Worm (Caenorhabditis elegans) whole organism, L4 larva: ENCODE measurements around the gene R186.8.
A peak's percentile ranks its signal among the peaks of the same experiment; 100 is the strongest.

Source experiments
- F26F4.8 ChIP-seq: fragments of 200-800 bp; sonication (Bioruptor generic); conservative IDR thresholded peaks from 2 replicates; pipeline ENCODE4 v1.3.6; 2022; ENCODE audit warnings: missing genetic modification characterization, missing compliant biosample characterization
- F37D6.2 ChIP-seq: sonication (generic microtip); optimal IDR thresholded peaks from 2 replicates; lab custom pipeline; 2016; ENCODE audit warnings: mild to moderate bottlenecking, missing genetic modification characterization, missing compliant biosample characterization
- F44E2.7 ChIP-seq: fragments of 200-800 bp; sonication (Bioruptor generic); IDR thresholded peaks from 2 replicates; pipeline ENCODE4 v2.1.2; 2022; ENCODE audit warnings: missing genetic modification characterization, missing compliant biosample characterization
- F49E8.2 ChIP-seq: sonication (generic microtip); optimal IDR thresholded peaks from 2 replicates; lab custom pipeline; 2016; ENCODE audit warnings: missing compliant biosample characterization, mild to moderate bottlenecking, missing genetic modification characterization, borderline replicate concordance
- R02D3.7 ChIP-seq: fragments of 150-350 bp; sonication (generic microtip); optimal IDR thresholded peaks from 3 replicates; lab custom pipeline; 2014; ENCODE audit warnings: missing biosample characterization, missing genetic modification characterization
- Y48G9A.11 ChIP-seq: fragments of 200-800 bp; sonication (Bioruptor generic); IDR thresholded peaks from 2 replicates; pipeline ENCODE4 v1.3.6; 2022; ENCODE audit warnings: missing genetic modification reagents, missing genetic modification characterization, missing compliant biosample characterization
- Y5F2A.4 ChIP-seq: fragments of 200-800 bp; sonication (Bioruptor generic); optimal IDR thresholded peaks from 2 replicates; lab custom pipeline; 2018; ENCODE audit warnings: mild to moderate bottlenecking, missing genetic modification characterization, missing compliant biosample characterization
- arid-1 ChIP-seq: fragments of 200-800 bp; sonication (Bioruptor generic); conservative IDR thresholded peaks from 2 replicates; pipeline ENCODE4 v1.3.6; 2022; ENCODE audit warnings: missing genetic modification reagents, missing genetic modification characterization, missing compliant biosample characterization
- attf-4 ChIP-seq: sonication (generic microtip); optimal IDR thresholded peaks from 3 replicates; lab custom pipeline; 2017; ENCODE audit warnings: missing biosample characterization, missing genetic modification characterization
- ceh-44 ChIP-seq: fragments of 200-800 bp; sonication (Bioruptor generic); IDR thresholded peaks from 2 replicates; pipeline ENCODE4 v1.3.6; 2022; ENCODE audit warnings: missing genetic modification reagents, missing genetic modification characterization, missing compliant biosample characterization
- ceh-62 ChIP-seq: sonication (generic microtip); optimal IDR thresholded peaks from 2 replicates; lab custom pipeline; 2017; ENCODE audit warnings: missing biosample characterization, missing genetic modification characterization
- ceh-82 ChIP-seq: sonication (generic microtip); optimal IDR thresholded peaks from 2 replicates; lab custom pipeline; 2017; ENCODE audit warnings: missing biosample characterization, missing genetic modification characterization
- ces-1 ChIP-seq: fragments of 150-350 bp; sonication (generic microtip); optimal IDR thresholded peaks from 4 replicates; lab custom pipeline; 2014; ENCODE audit warnings: missing biosample characterization, missing genetic modification reagents, missing genetic modification characterization
- cey-2 ChIP-seq: sonication (generic microtip); optimal IDR thresholded peaks from 3 replicates; lab custom pipeline; 2017; ENCODE audit warnings: missing genetic modification characterization, mild to moderate bottlenecking, missing compliant biosample characterization, antibody characterized with exemption, borderline replicate concordance; ENCODE audit not compliant: insufficient read depth
- ctbp-1 ChIP-seq: fragments of 200-800 bp; sonication (Bioruptor generic); IDR thresholded peaks from 2 replicates; pipeline ENCODE4 v1.3.6; 2022; ENCODE audit warnings: missing genetic modification reagents, missing genetic modification characterization, missing compliant biosample characterization
- daf-19 ChIP-seq: fragments of 200-800 bp; sonication (Bioruptor generic); conservative IDR thresholded peaks from 2 replicates; pipeline ENCODE4 v1.3.6; 2022; ENCODE audit warnings: missing genetic modification characterization, missing compliant biosample characterization
- dmd-9 ChIP-seq: fragments of 200-800 bp; sonication (Bioruptor generic); IDR thresholded peaks from 2 replicates; pipeline ENCODE4 v1.3.6; 2022; ENCODE audit warnings: missing genetic modification reagents, missing genetic modification characterization, missing compliant biosample characterization
- duxl-1 ChIP-seq: sonication (generic microtip); optimal IDR thresholded peaks from 2 replicates; lab custom pipeline; 2016; ENCODE audit warnings: mild to moderate bottlenecking, missing genetic modification characterization, moderate library complexity, missing compliant biosample characterization; ENCODE audit not compliant: poor library complexity
- fkh-10 ChIP-seq: fragments of 150-350 bp; optimal IDR thresholded peaks from 2 replicates; lab custom pipeline; 2014; ENCODE audit warnings: missing biosample characterization, missing genetic modification reagents, missing genetic modification characterization
- fos-1 ChIP-seq: fragments of 150-350 bp; optimal IDR thresholded peaks from 2 replicates; lab custom pipeline; 2014; ENCODE audit warnings: missing biosample characterization, missing genetic modification characterization
- gei-8 ChIP-seq: fragments of 200-800 bp; sonication (Bioruptor generic); optimal IDR thresholded peaks from 2 replicates; lab custom pipeline; 2018; ENCODE audit warnings: mild to moderate bottlenecking, missing genetic modification characterization, missing compliant biosample characterization
- hif-1 ChIP-seq, 2 experiments: sonication (generic microtip); optimal IDR thresholded peaks; 2 replicates each; lab custom pipeline; 2016 to 2017; ENCODE audit warnings: missing compliant biosample characterization in 2 of 2, missing genetic modification characterization in 2 of 2, missing genetic modification reagents in 2 of 2, missing genotype in 2 of 2, mild to moderate bottlenecking in 1 of 2
- jun-1 ChIP-seq: fragments of 150-350 bp; optimal IDR thresholded peaks from 2 replicates; lab custom pipeline; 2014; ENCODE audit warnings: missing biosample characterization, missing genetic modification reagents, missing genetic modification characterization
- lim-7 ChIP-seq: fragments of 200-800 bp; sonication (Bioruptor generic); IDR thresholded peaks from 2 replicates; pipeline ENCODE4 v1.3.6; 2022; ENCODE audit warnings: missing genetic modification characterization, missing compliant biosample characterization
- lin-15B ChIP-seq: fragments of 150-350 bp; sonication (generic microtip); optimal IDR thresholded peaks from 3 replicates; lab custom pipeline; 2014; ENCODE audit warnings: missing biosample characterization, missing genetic modification characterization
- lin-29 ChIP-seq: fragments of 200-800 bp; sonication (Bioruptor generic); IDR thresholded peaks from 2 replicates; pipeline ENCODE4 v1.3.6; 2022; ENCODE audit warnings: missing genetic modification reagents, missing genetic modification characterization, missing compliant biosample characterization
- lin-38 ChIP-seq: fragments of 200-800 bp; sonication (Bioruptor generic); IDR thresholded peaks from 2 replicates; pipeline ENCODE4 v1.3.6; 2022; ENCODE audit warnings: missing genetic modification reagents, missing genetic modification characterization, missing compliant biosample characterization
- lin-39 ChIP-seq: fragments of 150-350 bp; optimal IDR thresholded peaks from 2 replicates; lab custom pipeline; 2014; ENCODE audit warnings: missing biosample characterization, missing genetic modification reagents, missing genetic modification characterization
- lsy-2 ChIP-seq, 2 experiments: fragments of 150-350 bp in 1 of 2; sonication (generic microtip) in 1 of 2; optimal IDR thresholded peaks; 2 replicates each; lab custom pipeline; 2014 to 2017; ENCODE audit warnings: missing biosample characterization in 2 of 2, missing genetic modification characterization in 2 of 2
- madf-9 ChIP-seq: fragments of 200-800 bp; sonication (Bioruptor generic); conservative IDR thresholded peaks from 2 replicates; pipeline ENCODE4 v1.3.6; 2022; ENCODE audit warnings: missing genetic modification reagents, missing genetic modification characterization, missing compliant biosample characterization
- mdl-1 ChIP-seq, 2 experiments: fragments of 150-350 bp in 1 of 2; sonication (generic microtip) in 1 of 2; optimal IDR thresholded peaks; 2 replicates each; lab custom pipeline; 2014 to 2017; ENCODE audit warnings: missing biosample characterization in 2 of 2, missing genetic modification characterization in 2 of 2
- mdt-29 ChIP-seq: fragments of 200-800 bp; sonication (Bioruptor generic); IDR thresholded peaks from 2 replicates; pipeline ENCODE4 v1.3.6; 2022; ENCODE audit warnings: missing genetic modification reagents, missing genetic modification characterization, missing compliant biosample characterization
- mep-1 ChIP-seq: fragments of 150-350 bp; sonication (generic microtip); optimal IDR thresholded peaks from 3 replicates; lab custom pipeline; 2014; ENCODE audit warnings: missing biosample characterization, missing genetic modification characterization
- mxl-2 ChIP-seq: fragments of 200-800 bp; sonication (Bioruptor generic); conservative IDR thresholded peaks from 2 replicates; pipeline ENCODE4 v1.3.6; 2022; ENCODE audit warnings: missing genetic modification reagents, missing genetic modification characterization, missing compliant biosample characterization
- nhr-10 ChIP-seq: fragments of 150-350 bp; optimal IDR thresholded peaks from 2 replicates; lab custom pipeline; 2014; ENCODE audit warnings: missing biosample characterization, missing genetic modification characterization
- nhr-102 ChIP-seq: sonication (generic microtip); optimal IDR thresholded peaks from 2 replicates; lab custom pipeline; 2016; ENCODE audit warnings: mild to moderate bottlenecking, missing genetic modification characterization, moderate library complexity, missing compliant biosample characterization
- nhr-237 ChIP-seq: sonication (generic microtip); optimal IDR thresholded peaks from 2 replicates; lab custom pipeline; 2017; ENCODE audit warnings: missing biosample characterization, missing genetic modification characterization
- nhr-25 ChIP-seq: sonication (generic microtip); optimal IDR thresholded peaks from 2 replicates; lab custom pipeline; 2017; ENCODE audit warnings: missing genetic modification characterization, mild to moderate bottlenecking, missing compliant biosample characterization, antibody characterized with exemption, moderate library complexity, borderline replicate concordance; ENCODE audit not compliant: insufficient read depth
- nhr-28 ChIP-seq: fragments of 150-350 bp; optimal IDR thresholded peaks from 2 replicates; lab custom pipeline; 2014; ENCODE audit warnings: missing biosample characterization, missing genetic modification characterization
- pha-4 ChIP-seq, 2 experiments: fragments of 150-350 bp in 1 of 2; fragments of 200-800 bp in 1 of 2; sonication (Bioruptor generic) in 1 of 2; IDR thresholded peaks in 1 of 2; optimal IDR thresholded peaks in 1 of 2; 2 replicates each; pipeline versions ENCODE4 v1.3.6 to Lab custom; 2014 to 2022; ENCODE audit warnings: missing genetic modification characterization in 2 of 2, missing genetic modification reagents in 2 of 2, missing biosample characterization in 1 of 2, missing compliant biosample characterization in 1 of 2
- sdz-12 ChIP-seq: fragments of 200-800 bp; sonication (Bioruptor generic); optimal IDR thresholded peaks from 2 replicates; lab custom pipeline; 2018; ENCODE audit warnings: mild to moderate bottlenecking, missing genetic modification characterization, missing compliant biosample characterization
- set-16 ChIP-seq: fragments of 200-800 bp; sonication (Bioruptor generic); IDR thresholded peaks from 2 replicates; pipeline ENCODE4 v1.3.6; 2022; ENCODE audit warnings: missing genetic modification reagents, missing genetic modification characterization, missing compliant biosample characterization
- snpc-1.2 ChIP-seq: fragments of 200-800 bp; sonication (Bioruptor generic); IDR thresholded peaks from 2 replicates; pipeline ENCODE4 v1.3.6; 2022; ENCODE audit warnings: missing genetic modification reagents, missing genetic modification characterization, missing compliant biosample characterization
- snpc-4 ChIP-seq: fragments of 150-350 bp; optimal IDR thresholded peaks from 2 replicates; lab custom pipeline; 2014; ENCODE audit warnings: missing biosample characterization, missing genetic modification characterization
- spr-1 ChIP-seq: sonication (generic microtip); optimal IDR thresholded peaks from 2 replicates; lab custom pipeline; 2016; ENCODE audit warnings: mild to moderate bottlenecking, missing genetic modification characterization, missing compliant biosample characterization
- spr-3 ChIP-seq: fragments of 200-800 bp; sonication (Bioruptor generic); optimal IDR thresholded peaks from 2 replicates; lab custom pipeline; 2018; ENCODE audit warnings: mild to moderate bottlenecking, missing genetic modification characterization, missing compliant biosample characterization
- tra-1 ChIP-seq: fragments of 200-800 bp; sonication (Bioruptor generic); IDR thresholded peaks from 2 replicates; pipeline ENCODE4 v1.3.6; 2022; ENCODE audit warnings: missing genetic modification reagents, missing genetic modification characterization, missing compliant biosample characterization
- unc-39 ChIP-seq: sonication (generic microtip); optimal IDR thresholded peaks from 2 replicates; lab custom pipeline; 2017; ENCODE audit warnings: missing biosample characterization, missing genetic modification characterization
- zag-1 ChIP-seq: fragments of 150-350 bp; optimal IDR thresholded peaks from 2 replicates; lab custom pipeline; 2014; ENCODE audit warnings: missing biosample characterization, missing genetic modification characterization
- ztf-7 ChIP-seq: fragments of 150-350 bp; optimal IDR thresholded peaks from 2 replicates; lab custom pipeline; 2014; ENCODE audit warnings: missing biosample characterization, missing genetic modification characterization

The R186.8 gene

DNA sequence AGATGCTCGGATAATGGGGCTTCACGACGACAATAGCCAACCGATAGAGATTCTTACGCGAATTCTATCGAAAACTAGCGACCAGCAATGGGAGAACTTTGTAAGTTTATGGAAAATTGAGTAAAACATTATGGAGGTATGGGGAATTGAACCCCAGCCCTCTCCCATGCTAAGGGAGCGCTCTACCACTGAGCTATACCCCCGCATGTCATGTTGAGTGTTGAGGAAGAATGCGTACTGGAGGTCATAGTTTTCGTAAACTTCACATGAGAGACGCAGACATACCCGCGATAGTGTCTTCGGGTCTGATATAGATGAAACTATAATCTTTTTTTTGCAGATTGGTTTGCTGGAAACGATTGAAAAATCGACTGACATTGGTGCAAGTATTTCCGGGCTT, 35.6 kb upstream of the R186.8 start (continued):
- TF ChIP-seq ceh-62 (tag; lab: Kevin White, UChicago) (no peak), lsy-2 (tag; optimal IDR thresholded peaks at IDR 0.05; lab: Kevin White, UChicago) (no peak), F49E8.2 (tag; lab: Kevin White, UChicago) (peak; percentile 65), nhr-28 (peak; percentile 72), ceh-44 (GFP tag; lab: Robert Waterston, UW) (peak; percentile 77; the same call in 1 of the 2 replicates), sdz-12 (no peak), jun-1 (no peak), snpc-4 (tag; lab: Kevin White, UChicago) (no peak), fos-1 (tag; lab: Kevin White, UChicago) (no peak), mdt-29 (GFP tag; lab: Robert Waterston, UW) (0 out of 2 replicates have a peak, but pooled peaks have one; percentile 17), dmd-9 (0 out of 2 replicates have a peak, but pooled peaks have one; percentile 41), F44E2.7 (GFP tag; lab: Robert Waterston, UW) (0 out of 2 replicates have a peak, but pooled peaks have one; percentile 61), nhr-10 (tag; lab: Kevin White, UChicago) (no peak), tra-1 (GFP tag; lab: Robert Waterston, UW) (peak; percentile 77), attf-4 (tag; lab: Kevin White, UChicago) (no peak), gei-8 (peak; percentile 62), unc-39 (tag; lab: Kevin White, UChicago) (no peak), nhr-25 (tag; lab: Kevin White, UChicago) (no peak), ztf-7 (tag; lab: Kevin White, UChicago) (peak; percentile 77), R02D3.7 (no peak), nhr-102 (tag; lab: Kevin White, UChicago) (peak; percentile 71), snpc-1.2 (peak; percentile 83), duxl-1 (tag; lab: Kevin White, UChicago) (peak; percentile 61), pha-4 (GFP tag; IDR thresholded peaks at IDR 0.05; lab: Robert Waterston, UW) (peak; percentile 92), pha-4 (tag; optimal IDR thresholded peaks at IDR 0.05; lab: Kevin White, UChicago) (no peak), Y48G9A.11 (GFP tag; lab: Robert Waterston, UW) (no peak), lim-7 (GFP tag; lab: Robert Waterston, UW) (peak; percentile 95), ctbp-1 (GFP tag; lab: Robert Waterston, UW) (peak; percentile 85), cey-2 (tag; lab: Kevin White, UChicago) (no peak), spr-1 (tag; lab: Kevin White, UChicago) (peak; percentile 72), set-16 (no peak), lin-29 (GFP tag; lab: Robert Waterston, UW) (no peak), Y5F2A.4 (GFP tag; lab: Kevin White, UChicago) (peak; percentile 69), lin-39 (tag; lab: Kevin White, UChicago) (no peak), arid-1 (GFP tag; lab: Robert Waterston, UW) (peak; percentile 81), lin-38 (GFP tag; lab: Robert Waterston, UW) (peak; percentile 84), ces-1 (GFP tag; lab: Kevin White, UChicago) (no peak), daf-19 (GFP tag; lab: Robert Waterston, UW) (peak; percentile 94), madf-9 (GFP tag; lab: Robert Waterston, UW) (peak; percentile 53; the same call in 1 of the 2 replicates), fkh-10 (GFP tag; lab: Kevin White, UChicago) (no peak), F26F4.8 (0 out of 2 replicates have a peak, but pooled peaks have one; percentile 55), zag-1 (no peak), F37D6.2 (peak; percentile 52), mxl-2 (GFP tag; lab: Robert Waterston, UW) (0 out of 2 replicates have a peak, but pooled peaks have one; percentile 48), mdl-1 (tag; optimal IDR thresholded peaks at IDR 0.05; lab: Kevin White, UChicago) (peak in 1 of 2 experiments; percentile 68), lin-15B (tag; lab: Kevin White, UChicago) (no peak), ceh-82 (tag; lab: Kevin White, UChicago) (no peak), spr-3 (GFP tag; lab: Kevin White, UChicago) (peak; percentile 86), mep-1 (tag; lab: Kevin White, UChicago) (peak; percentile 85), nhr-237 (tag; lab: Kevin White, UChicago) (no peak), hif-1 (tag; optimal IDR thresholded peaks at IDR 0.05; lab: Kevin White, UChicago) (peak in 1 of 2 experiments; percentile 58)
